Fruit fly (Drosophila melanogaster) whole organism, embryonic: ENCODE data around the gene CG31663.

Source experiments
- Antp ChIP-seq: fragments of 200-800 bp; sonication (Bioruptor generic); optimal IDR thresholded peaks from 3 replicates; lab custom pipeline; 2016; ENCODE audit warnings: missing biosample characterization, missing genetic modification characterization
- BEAF-32 ChIP-seq: fragments of 200-800 bp; sonication (Bioruptor generic); optimal IDR thresholded peaks from 3 replicates; lab custom pipeline; 2017; ENCODE audit warnings: missing biosample characterization, missing genetic modification characterization, mild to moderate bottlenecking, moderate library complexity, missing genetic modification reagents
- CG10274 ChIP-seq: fragments of 200-800 bp; sonication (Bioruptor generic); optimal IDR thresholded peaks from 3 replicates; lab custom pipeline; 2017; ENCODE audit warnings: missing biosample characterization, mild to moderate bottlenecking, missing genetic modification characterization
- CG10431 ChIP-seq: fragments of 200-800 bp; sonication (Bioruptor generic); optimal IDR thresholded peaks from 3 replicates; lab custom pipeline; 2018; ENCODE audit warnings: missing biosample characterization, mild to moderate bottlenecking, missing genetic modification characterization
- CG10462 ChIP-seq: fragments of 200-800 bp; sonication (Bioruptor generic); optimal IDR thresholded peaks from 2 replicates; lab custom pipeline; 2016; ENCODE audit warnings: missing biosample characterization, missing genetic modification characterization
- CG10565 ChIP-seq: fragments of 200-800 bp; sonication (Bioruptor generic); optimal IDR thresholded peaks from 3 replicates; lab custom pipeline; 2016; ENCODE audit warnings: missing biosample characterization, mild to moderate bottlenecking, missing genetic modification characterization
- CG10654 ChIP-seq: fragments of 200-800 bp; sonication (Bioruptor generic); optimal IDR thresholded peaks from 2 replicates; lab custom pipeline; 2016; ENCODE audit warnings: missing biosample characterization, missing genetic modification characterization
- CG13424 ChIP-seq: fragments of 200-800 bp; sonication (Bioruptor generic); optimal IDR thresholded peaks from 2 replicates; lab custom pipeline; 2019; ENCODE audit warnings: missing biosample characterization, mild to moderate bottlenecking, missing genetic modification characterization, moderate library complexity
- CG14014 ChIP-seq: fragments of 200-800 bp; sonication (Bioruptor generic); IDR thresholded peaks from 2 replicates; pipeline ENCODE4 v1.3.6; 2022; ENCODE audit warnings: missing biosample characterization, missing genetic modification characterization
- CG14441 ChIP-seq: fragments of 200-800 bp; sonication (Bioruptor generic); IDR thresholded peaks from 2 replicates; pipeline ENCODE4 v1.3.6; 2022; ENCODE audit warnings: missing biosample characterization, missing genetic modification characterization
- CG16779 ChIP-seq: fragments of 200-800 bp; sonication (Bioruptor generic); IDR thresholded peaks from 2 replicates; pipeline ENCODE4 v1.3.6; 2022; ENCODE audit warnings: missing biosample characterization, missing genetic modification characterization
- CG17829 ChIP-seq: fragments of 200-800 bp; optimal IDR thresholded peaks from 2 replicates; lab custom pipeline; 2019; ENCODE audit warnings: missing biosample characterization, mild to moderate bottlenecking, missing genetic modification characterization, moderate library complexity
- CG1792 ChIP-seq: fragments of 200-800 bp; sonication (Bioruptor generic); optimal IDR thresholded peaks from 2 replicates; lab custom pipeline; 2016; ENCODE audit warnings: missing biosample characterization, missing genetic modification characterization
- CG2120 ChIP-seq: fragments of 200-800 bp; sonication (Bioruptor generic); optimal IDR thresholded peaks from 3 replicates; lab custom pipeline; 2016; ENCODE audit warnings: missing biosample characterization, missing genetic modification characterization
- CG2712 ChIP-seq: fragments of 200-800 bp; optimal IDR thresholded peaks from 3 replicates; lab custom pipeline; 2019; ENCODE audit warnings: missing biosample characterization, mild to moderate bottlenecking, missing genetic modification characterization, moderate library complexity
- CG4282 ChIP-seq: fragments of 200-800 bp; sonication (Bioruptor generic); optimal IDR thresholded peaks from 2 replicates; lab custom pipeline; 2016; ENCODE audit warnings: missing biosample characterization, missing genetic modification characterization
- CG6254 ChIP-seq: fragments of 200-800 bp; sonication (Bioruptor generic); optimal IDR thresholded peaks from 3 replicates; lab custom pipeline; 2017; ENCODE audit warnings: mild to moderate bottlenecking, missing biosample characterization, missing genetic modification reagents, missing genetic modification characterization
- CG6791 ChIP-seq: fragments of 200-800 bp; sonication (Bioruptor generic); IDR thresholded peaks from 3 replicates; pipeline ENCODE4 v1.3.6; 2022; ENCODE audit warnings: missing biosample characterization, missing genetic modification characterization; ENCODE audit not compliant: partially characterized antibody
- CG6813 ChIP-seq: fragments of 200-800 bp; sonication (Bioruptor generic); optimal IDR thresholded peaks from 2 replicates; lab custom pipeline; 2017; ENCODE audit warnings: missing biosample characterization, missing genetic modification characterization, mild to moderate bottlenecking, moderate library complexity, missing genetic modification reagents
- CG7963 ChIP-seq: fragments of 200-800 bp; sonication (Bioruptor generic); IDR thresholded peaks from 3 replicates; pipeline ENCODE4 v1.3.6; 2022; ENCODE audit warnings: missing biosample characterization, missing genetic modification characterization; ENCODE audit not compliant: partially characterized antibody
- CG8478 ChIP-seq: fragments of >200 bp; optimal IDR thresholded peaks from 2 replicates; lab custom pipeline; 2018
- CTCF ChIP-seq: fragments of 200-800 bp; sonication (Bioruptor generic); optimal IDR thresholded peaks from 2 replicates; lab custom pipeline; 2017; ENCODE audit warnings: missing biosample characterization, mild to moderate bottlenecking, missing genetic modification characterization, moderate library complexity
- D ChIP-seq, 2 experiments: fragments of 200-800 bp in 1 of 2; fragments of >200 bp in 1 of 2; sonication (Bioruptor generic) in 1 of 2; optimal IDR thresholded peaks; 2 replicates in 1 of 2; 3 replicates in 1 of 2; lab custom pipeline; 2017; ENCODE audit warnings: mild to moderate bottlenecking in 1 of 2, missing biosample characterization in 1 of 2, missing genetic modification characterization in 1 of 2, missing genetic modification reagents in 1 of 2
- Dip3 ChIP-seq: fragments of 200-800 bp; sonication (Bioruptor generic); optimal IDR thresholded peaks from 3 replicates; lab custom pipeline; 2016; ENCODE audit warnings: missing biosample characterization, missing genetic modification characterization
- Fer2 ChIP-seq: fragments of 200-800 bp; sonication (Bioruptor generic); optimal IDR thresholded peaks from 2 replicates; lab custom pipeline; 2018; ENCODE audit warnings: missing biosample characterization, mild to moderate bottlenecking, missing genetic modification characterization, moderate library complexity
- Gug ChIP-seq: fragments of 200-800 bp; sonication (Bioruptor generic); IDR thresholded peaks from 4 replicates; pipeline ENCODE4 v1.3.6; 2022; ENCODE audit warnings: missing biosample characterization, missing genetic modification characterization
- HmgZ ChIP-seq: fragments of 200-800 bp; sonication (Bioruptor generic); optimal IDR thresholded peaks from 2 replicates; lab custom pipeline; 2018; ENCODE audit warnings: missing biosample characterization, mild to moderate bottlenecking, missing genetic modification characterization
- Lim3 ChIP-seq: fragments of 200-800 bp; sonication (Bioruptor generic); IDR thresholded peaks from 2 replicates; pipeline ENCODE4 v1.3.6; 2022; ENCODE audit warnings: missing biosample characterization, missing genetic modification characterization
- NC2β ChIP-seq: fragments of 200-800 bp; sonication (Bioruptor generic); optimal IDR thresholded peaks from 2 replicates; lab custom pipeline; 2016; ENCODE audit warnings: missing biosample characterization, missing genetic modification characterization
- Nf-YB ChIP-seq: fragments of 200-800 bp; sonication (Bioruptor generic); optimal IDR thresholded peaks from 3 replicates; lab custom pipeline; 2019; ENCODE audit warnings: missing biosample characterization, mild to moderate bottlenecking, missing genetic modification characterization, moderate library complexity
- Scr ChIP-seq: fragments of 200-800 bp; sonication (Bioruptor generic); IDR thresholded peaks from 2 replicates; pipeline ENCODE4 v1.3.6; 2022; ENCODE audit warnings: missing biosample characterization, missing genetic modification characterization; ENCODE audit not compliant: partially characterized antibody
- Sox100B ChIP-seq: fragments of 200-800 bp; sonication (Bioruptor generic); optimal IDR thresholded peaks from 3 replicates; lab custom pipeline; 2018; ENCODE audit warnings: missing biosample characterization, mild to moderate bottlenecking, missing genetic modification characterization
- Taf1 ChIP-seq: fragments of 200-800 bp; sonication (Bioruptor generic); IDR thresholded peaks from 2 replicates; pipeline ENCODE4 v1.3.6; 2022; ENCODE audit warnings: missing biosample characterization, missing genetic modification characterization
- ap ChIP-seq: fragments of 200-800 bp; sonication (Bioruptor generic); IDR thresholded peaks from 2 replicates; pipeline ENCODE4 v1.3.6; 2022; ENCODE audit warnings: missing biosample characterization, missing genetic modification characterization
- dm ChIP-seq: fragments of 200-800 bp; sonication (Bioruptor generic); optimal IDR thresholded peaks from 3 replicates; lab custom pipeline; 2016; ENCODE audit warnings: missing biosample characterization, missing genetic modification characterization
- dysf ChIP-seq: fragments of 200-800 bp; sonication (Bioruptor generic); IDR thresholded peaks from 3 replicates; pipeline ENCODE4 v1.3.6; 2022; ENCODE audit warnings: missing biosample characterization, missing genetic modification characterization
- fd102C ChIP-seq: fragments of 200-800 bp; sonication (Bioruptor generic); optimal IDR thresholded peaks from 2 replicates; lab custom pipeline; 2018; ENCODE audit warnings: missing biosample characterization, mild to moderate bottlenecking, missing genetic modification characterization, moderate library complexity
- fru ChIP-seq: fragments of >200 bp; optimal IDR thresholded peaks from 2 replicates; lab custom pipeline; 2017
- ftz-f1 ChIP-seq: fragments of 200-800 bp; sonication (Bioruptor generic); optimal IDR thresholded peaks from 2 replicates; lab custom pipeline; 2016; ENCODE audit warnings: missing biosample characterization, missing genetic modification characterization
- gsb ChIP-seq: fragments of 200-800 bp; sonication (Bioruptor generic); IDR thresholded peaks from 2 replicates; pipeline ENCODE4 v1.3.6; 2022; ENCODE audit warnings: missing biosample characterization, missing genetic modification characterization
- kni ChIP-seq: fragments of 200-800 bp; sonication (Bioruptor generic); optimal IDR thresholded peaks from 3 replicates; lab custom pipeline; 2017; ENCODE audit warnings: mild to moderate bottlenecking, missing biosample characterization, missing genetic modification reagents, missing genetic modification characterization
- lola ChIP-seq, 3 experiments: fragments of >200 bp in 2 of 3; fragments of 200-800 bp in 1 of 3; sonication (Bioruptor generic) in 1 of 3; optimal IDR thresholded peaks; 2 replicates each; lab custom pipeline; 2017 to 2019; ENCODE audit warnings: missing biosample characterization in 3 of 3, missing genetic modification characterization in 3 of 3, mild to moderate bottlenecking in 1 of 3, moderate library complexity in 1 of 3
- p53 ChIP-seq: fragments of 200-800 bp; sonication (Bioruptor generic); optimal IDR thresholded peaks from 2 replicates; lab custom pipeline; 2016; ENCODE audit warnings: missing biosample characterization, missing genetic modification characterization
- pfk ChIP-seq: fragments of 200-800 bp; sonication (Bioruptor generic); optimal IDR thresholded peaks from 2 replicates; lab custom pipeline; 2018; ENCODE audit warnings: missing biosample characterization, mild to moderate bottlenecking, missing genetic modification characterization, moderate library complexity
- pum ChIP-seq: fragments of 200-800 bp; sonication (Bioruptor generic); optimal IDR thresholded peaks from 2 replicates; lab custom pipeline; 2016; ENCODE audit warnings: missing biosample characterization, missing genetic modification characterization
- ro ChIP-seq: fragments of 200-800 bp; sonication (Bioruptor generic); IDR thresholded peaks from 2 replicates; pipeline ENCODE4 v1.3.6; 2022; ENCODE audit warnings: missing biosample characterization, missing genetic modification characterization
- sens ChIP-seq: fragments of 200-800 bp; sonication (Bioruptor generic); peaks from one replicate; lab custom pipeline; 2016; ENCODE audit warnings: missing biosample characterization, missing genetic modification characterization
- sim ChIP-seq: fragments of 200-800 bp; sonication (Bioruptor generic); IDR thresholded peaks from 2 replicates; pipeline ENCODE4 v1.3.6; 2022; ENCODE audit warnings: missing biosample characterization, missing genetic modification characterization
- trh ChIP-seq: fragments of 200-800 bp; sonication (Bioruptor generic); optimal IDR thresholded peaks from 2 replicates; lab custom pipeline; 2016; ENCODE audit warnings: missing biosample characterization, missing genetic modification characterization
- usp ChIP-seq: fragments of >200 bp; optimal IDR thresholded peaks from 2 replicates; lab custom pipeline; 2017; ENCODE audit warnings: missing biosample characterization, missing genetic modification characterization
- vnd ChIP-seq: fragments of 200-800 bp; sonication (Bioruptor generic); IDR thresholded peaks from 3 replicates; pipeline ENCODE4 v1.3.6; 2022; ENCODE audit warnings: missing biosample characterization, missing genetic modification characterization; ENCODE audit not compliant: partially characterized antibody

CG31663 gene

DNA sequence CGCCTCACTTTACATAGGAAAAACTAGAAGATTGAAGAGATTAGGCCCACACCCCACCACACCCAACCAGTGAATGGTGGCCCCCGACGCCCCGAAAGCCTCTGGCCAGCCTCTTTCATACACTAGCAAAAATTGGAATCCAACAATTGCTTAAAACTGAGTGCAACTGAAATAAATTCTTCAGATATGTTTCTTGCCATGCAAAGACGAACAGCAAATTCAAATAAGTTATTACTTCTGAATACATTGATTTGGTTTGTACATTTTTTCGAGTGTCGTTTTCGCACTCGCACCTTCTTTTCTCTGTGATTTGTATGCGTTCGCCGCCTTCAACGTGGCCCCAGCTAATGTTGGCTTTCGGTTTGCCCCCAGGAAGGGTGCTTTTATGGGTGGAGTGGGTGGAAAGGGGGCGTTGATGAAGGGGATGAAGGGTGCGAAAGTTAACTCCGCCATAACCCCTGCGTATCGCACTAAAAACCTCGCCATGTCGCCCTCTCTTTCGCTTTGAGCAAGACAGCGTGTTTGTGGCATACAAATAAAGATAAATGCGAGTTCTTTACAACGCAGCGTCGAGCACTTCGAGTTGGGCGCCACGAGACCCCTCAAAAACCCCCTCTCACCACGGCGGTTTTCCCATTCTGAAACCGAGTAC, 43.4 kb downstream of the CG31663 start (continued):
- TF ChIP-seq lola (GFP tag; optimal IDR thresholded peaks at IDR 0.05; lab: Kevin White, UChicago), result no peak
- TF ChIP-seq CG6813 (GFP tag; lab: Kevin White, UChicago), result peak; percentile 13
- no peak for TF ChIP-seq CG10274 (GFP tag; lab: Kevin White, UChicago)
- no peak for TF ChIP-seq pum (GFP tag; lab: Kevin White, UChicago)
- no peak for TF ChIP-seq CG10462 (GFP tag; lab: Kevin White, UChicago)
- no peak for TF ChIP-seq CG6254
- no peak for TF ChIP-seq trh
- TF ChIP-seq CG16779 (GFP tag; lab: Robert Waterston, UW), result no peak
- TF ChIP-seq Taf1 (GFP tag; lab: Robert Waterston, UW), result peak; percentile 17; the same call in 1 of the 2 replicates
- TF ChIP-seq Lim3 (GFP tag; lab: Robert Waterston, UW), result no peak
- TF ChIP-seq CG2712 (tag; lab: Kevin White, UChicago), result no peak
- no peak for TF ChIP-seq CG4282 (GFP tag; lab: Kevin White, UChicago)
- TF ChIP-seq Dip3, result no peak
- no peak for TF ChIP-seq fru (lab: Kevin White, UChicago)
- TF ChIP-seq Sox100B, result no peak
- TF ChIP-seq CG6791 (GFP tag; lab: Robert Waterston, UW), result no peak
- TF ChIP-seq BEAF-32 (GFP tag; lab: Kevin White, UChicago), result no peak
- TF ChIP-seq CG1792, result no peak
- peak; percentile 54; the same call in 2 of the 3 replicates for TF ChIP-seq dysf
- TF ChIP-seq ro, result no peak
- no peak for TF ChIP-seq Fer2
- TF ChIP-seq kni (GFP tag; lab: Kevin White, UChicago), result no peak
- no peak for TF ChIP-seq sens (GFP tag; lab: Kevin White, UChicago)
- TF ChIP-seq ftz-f1 (GFP tag; lab: Kevin White, UChicago), result no peak
- no peak for TF ChIP-seq NC2β (GFP tag; lab: Kevin White, UChicago)
- TF ChIP-seq Nf-YB (GFP tag; lab: Kevin White, UChicago), result no peak
- TF ChIP-seq HmgZ (tag; lab: Kevin White, UChicago), result peak; percentile 15
- TF ChIP-seq Scr (GFP tag; lab: Robert Waterston, UW), result no peak
- no peak for TF ChIP-seq CG10565
- TF ChIP-seq dm, result no peak
- TF ChIP-seq CG7963 (GFP tag; lab: Robert Waterston, UW), result no peak
- TF ChIP-seq usp (GFP tag; lab: Kevin White, UChicago), result no peak
- no peak for TF ChIP-seq CG17829 (tag; lab: Kevin White, UChicago)
- 0 out of 2 replicates have a peak, but pooled peaks have one; percentile 24 for TF ChIP-seq CG14014
- peak; percentile 48 for TF ChIP-seq CG2120
- TF ChIP-seq D (optimal IDR thresholded peaks at IDR 0.05; lab: Kevin White, UChicago), result no peak
- no peak for TF ChIP-seq D (GFP tag; optimal IDR thresholded peaks at IDR 0.05; lab: Kevin White, UChicago)
- TF ChIP-seq p53 (GFP tag; lab: Kevin White, UChicago), result no peak
- TF ChIP-seq CG10654 (GFP tag; lab: Kevin White, UChicago), result no peak
- TF ChIP-seq pfk (GFP tag; lab: Kevin White, UChicago), result no peak
- TF ChIP-seq gsb (GFP tag; lab: Robert Waterston, UW), result no peak
- no peak for TF ChIP-seq CTCF (GFP tag; lab: Kevin White, UChicago)
- TF ChIP-seq CG8478 (lab: Kevin White, UChicago), result no peak
- TF ChIP-seq ap (GFP tag; lab: Robert Waterston, UW), result no peak
- no peak for TF ChIP-seq CG10431 (GFP tag; lab: Kevin White, UChicago)
- peak; percentile 54 for TF ChIP-seq Antp (GFP tag; lab: Kevin White, UChicago)
- TF ChIP-seq vnd, result no peak
- no peak for TF ChIP-seq CG14441 (GFP tag; lab: Robert Waterston, UW)
- TF ChIP-seq fd102C (GFP tag; lab: Kevin White, UChicago), result no peak
- TF ChIP-seq Gug, result peak; percentile 27; the same call in 2 of the 4 replicates
- no peak for TF ChIP-seq sim (GFP tag; lab: Robert Waterston, UW)
- peak; percentile 51 for TF ChIP-seq CG13424 (tag; lab: Kevin White, UChicago)
